Fruit fly (Drosophila melanogaster) S2 (cell line): Measurements from ENCODE around the gene kibra.

ENCODE experiments used
- CG8478 ChIP-seq: fragments of >200 bp; optimal IDR thresholded peaks from 2 replicates; lab custom pipeline; 2018
- CTCF ChIP-seq, 2 experiments: fragments of >200 bp; optimal IDR thresholded peaks; 2 replicates each; lab custom pipeline; 2018

DNA sequence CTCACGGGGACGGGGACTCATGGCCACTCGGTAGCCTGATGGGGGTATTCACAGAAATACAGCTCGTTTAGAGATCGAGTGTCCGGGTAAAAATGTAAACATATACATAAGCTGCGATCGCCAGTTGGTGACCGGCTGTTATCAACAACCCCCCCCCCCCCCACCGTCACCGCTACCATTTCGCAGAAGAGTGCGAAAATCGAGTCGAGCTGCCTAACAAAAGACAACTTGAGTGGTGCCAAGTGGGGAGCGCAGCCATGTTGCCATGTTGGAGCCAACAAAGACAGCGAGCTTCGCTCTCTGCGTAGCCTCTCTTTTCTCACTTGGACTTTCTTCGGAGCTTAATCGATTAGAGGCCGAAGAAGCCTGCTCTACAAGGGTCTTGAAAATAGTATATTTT lies 6.5 kb upstream of the kibra start:
- TF ChIP-seq CG8478 (lab: Kevin White, UChicago) (no peak), CTCF (optimal IDR thresholded peaks at IDR 0.05; lab: Kevin White, UChicago) (no peak)
